Worm (Caenorhabditis elegans): ENCODE data around the gene hphd-1.
A peak's percentile ranks its signal among the peaks of the same experiment; 100 is the strongest.
"Not testable (repeated sequence)": the region's sequence is repeated elsewhere in the genome, so short reads cannot be mapped to it uniquely, and the experiment has no call there.

hphd-1 gene

DNA sequence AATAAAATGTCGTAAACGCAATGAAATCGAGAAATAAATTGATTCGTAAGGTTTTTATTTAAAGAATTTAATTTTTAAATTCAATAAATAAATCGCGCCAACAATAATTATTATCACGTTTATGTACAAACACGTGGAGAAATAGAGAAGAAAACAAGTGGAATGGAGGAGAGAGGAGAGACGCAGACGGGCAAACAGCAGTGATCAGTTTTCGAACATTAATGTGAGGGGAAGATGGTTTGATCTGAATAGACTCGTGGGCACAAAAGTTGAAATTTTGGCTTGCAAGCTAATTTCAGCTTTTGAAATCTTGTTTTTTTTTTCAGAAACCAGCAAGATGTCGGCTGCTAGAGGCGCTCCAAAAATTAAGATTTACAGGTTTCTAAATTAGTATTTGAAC lies at the start of gene hphd-1:
TSS of gene hphd-1 (minus strand) at position 323 of the 400 bp plus-strand sequence.
- TF ChIP-seq cog-1 (tag; optimal IDR thresholded peaks at IDR 0.05) (no peak), klf-2 (GFP tag; conservative IDR thresholded peaks at IDR 0.05) (no peak), T22C8.4 (GFP tag; IDR thresholded peaks at IDR 0.05) (no peak), ref-1 (GFP tag; conservative IDR thresholded peaks at IDR 0.05) (no peak), ztf-29 (GFP tag; IDR thresholded peaks at IDR 0.05) (no peak), ztf-23 (GFP tag; IDR thresholded peaks at IDR 0.05) (no peak), flt-1 (GFP tag; IDR thresholded peaks at IDR 0.05) (no peak)

DNA sequence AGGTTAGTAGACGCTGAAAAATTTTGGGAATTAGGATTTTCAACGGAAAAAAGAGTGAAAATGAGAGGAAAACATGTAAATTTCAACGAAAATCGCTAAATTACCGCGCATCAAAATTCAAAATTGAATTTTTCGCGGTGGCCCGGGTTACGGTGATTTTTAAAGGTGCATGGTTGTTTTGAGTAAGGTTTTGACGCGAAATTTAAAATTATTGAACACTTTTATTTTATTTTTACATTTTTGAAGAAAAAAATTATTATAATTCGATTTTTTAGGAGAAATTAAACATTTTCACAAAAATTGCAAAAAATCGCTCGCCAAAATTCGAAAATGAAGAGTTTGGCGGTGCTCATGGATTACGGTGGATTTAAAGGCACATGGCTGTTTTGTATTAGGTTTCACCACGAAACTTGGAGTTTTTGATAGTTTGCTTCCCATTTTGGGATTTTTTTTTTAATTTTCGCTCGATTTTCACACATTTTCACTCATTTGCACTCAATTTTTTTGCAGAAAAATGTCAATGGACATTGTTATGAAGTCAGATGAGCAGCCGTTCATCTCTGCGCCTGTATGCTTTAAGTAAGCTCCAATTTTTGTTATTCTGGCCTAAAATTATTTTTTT lies 47.2 kb upstream of the hphd-1 start, which contains the start of gene puf-6:
TSS of gene puf-6 (minus strand) at position 13 of the 622 bp plus-strand sequence.
- not testable (repeated sequence) for TF ChIP-seq ref-1 (GFP tag; conservative IDR thresholded peaks at IDR 0.05); T22C8.4 (GFP tag; IDR thresholded peaks at IDR 0.05); ztf-23 (GFP tag; IDR thresholded peaks at IDR 0.05)

DNA sequence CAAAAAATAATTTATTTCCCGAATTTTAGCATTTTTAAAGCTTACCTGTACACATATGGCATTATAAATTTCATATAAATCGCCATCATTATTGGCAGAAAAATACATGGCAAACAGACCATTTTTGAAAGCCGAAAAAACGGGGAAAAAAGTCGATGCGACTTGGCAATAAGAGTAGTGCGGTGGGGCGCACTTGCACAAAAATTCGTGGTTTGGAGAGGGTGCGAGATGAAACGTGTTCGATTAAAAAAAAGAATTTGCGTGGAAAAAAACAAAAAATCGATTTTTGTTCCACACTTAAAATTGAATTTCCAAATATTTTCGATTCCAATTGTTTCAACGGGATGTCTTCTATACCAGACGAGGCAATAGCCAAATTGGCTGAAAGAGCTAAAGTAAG lies 40.3 kb upstream of the hphd-1 start, which contains the start of gene F18A11.3:
TSS of gene F18A11.3 (minus strand) at position 125 of the 400 bp plus-strand sequence.
- no peak for TF ChIP-seq ref-1 (GFP tag; conservative IDR thresholded peaks at IDR 0.05)
- TF ChIP-seq ztf-29 (GFP tag; IDR thresholded peaks at IDR 0.05): 0 out of 2 replicates have a peak, but pooled peaks have one; percentile 48

DNA sequence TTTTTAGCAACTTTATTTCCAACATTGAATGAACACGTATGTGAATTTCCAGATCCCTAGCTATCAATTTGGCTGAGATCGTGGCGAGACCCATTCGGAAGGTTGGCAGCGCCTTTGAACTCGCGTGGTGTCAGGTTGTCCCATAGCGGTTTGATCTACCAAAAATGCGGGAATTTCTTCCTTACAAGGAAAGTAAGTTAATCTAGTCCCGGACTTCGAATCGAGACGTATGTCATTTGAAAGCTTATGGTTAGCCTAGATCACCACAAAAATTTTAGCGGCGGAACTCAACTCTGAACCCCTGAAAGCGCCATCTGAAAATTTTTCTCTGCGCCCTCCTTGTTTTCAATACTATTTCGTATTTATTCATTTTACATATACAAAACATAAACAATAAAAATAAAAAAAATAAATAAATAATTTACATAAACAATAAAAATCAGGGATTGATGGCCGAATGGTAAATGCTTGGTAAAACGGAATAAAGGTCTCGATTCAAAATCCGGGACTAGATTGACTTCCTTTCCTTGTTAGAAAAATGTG lies 35.3 kb upstream of the hphd-1 start, which contains the start of gene F18A11.2:
TSS of gene F18A11.2 (plus strand) at position 51 of the 543 bp plus-strand sequence.
- not testable (repeated sequence) for TF ChIP-seq T22C8.4 (GFP tag; IDR thresholded peaks at IDR 0.05); cog-1 (tag; optimal IDR thresholded peaks at IDR 0.05); ztf-23 (GFP tag; IDR thresholded peaks at IDR 0.05)

DNA sequence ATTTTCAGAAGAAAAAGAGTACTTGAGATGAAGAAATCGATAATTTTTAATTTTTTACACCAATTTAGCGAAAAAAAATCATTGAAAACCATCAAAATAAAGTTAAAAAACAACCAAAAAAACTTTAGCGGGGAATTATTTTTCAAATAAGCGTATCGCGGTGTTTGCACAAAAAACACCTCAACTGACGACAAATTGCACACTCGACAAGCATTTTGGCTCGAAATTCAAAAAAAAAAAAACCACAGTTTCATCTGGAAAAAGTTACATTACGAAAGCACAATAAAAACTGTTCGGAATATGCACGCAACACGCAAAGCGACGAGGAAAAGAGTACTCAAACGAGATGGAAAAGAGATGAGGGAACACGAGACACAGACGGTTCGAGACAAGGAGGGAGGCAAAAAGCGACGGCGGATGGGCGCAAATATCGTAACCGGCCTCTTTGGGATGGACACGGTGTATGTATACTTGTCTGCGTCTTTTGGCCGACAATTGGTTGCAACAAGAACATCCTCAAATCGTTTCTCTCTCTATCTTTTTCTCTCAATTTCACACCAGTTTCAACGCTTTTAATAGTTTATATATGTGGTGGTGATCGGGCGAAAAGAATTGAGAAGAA lies 34.3 kb upstream of the hphd-1 start:
- peak; percentile 35 for TF ChIP-seq cog-1 (tag; optimal IDR thresholded peaks at IDR 0.05)
- no peak for TF ChIP-seq ztf-23 (GFP tag; IDR thresholded peaks at IDR 0.05)

DNA sequence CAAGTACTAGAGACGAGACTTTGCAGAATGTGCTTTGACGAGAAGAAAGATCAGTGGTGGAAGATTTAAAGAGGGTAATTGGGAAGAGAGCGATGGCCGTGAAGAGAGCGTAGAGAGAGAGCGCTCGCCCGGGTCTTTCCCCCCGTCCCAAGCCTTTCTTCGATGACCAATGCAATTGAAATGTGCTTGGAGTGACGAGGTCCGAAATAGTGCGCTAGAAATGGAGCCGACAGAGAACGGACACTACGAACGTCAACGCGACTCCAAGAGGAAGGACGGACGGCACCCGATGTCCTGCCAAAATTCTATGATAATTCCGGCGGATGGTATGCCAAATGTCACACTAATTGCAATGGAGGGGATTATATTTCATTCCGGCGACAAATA lies 33.7 kb upstream of the hphd-1 start:
- TF ChIP-seq cog-1 (tag; optimal IDR thresholded peaks at IDR 0.05) (no peak), flt-1 (GFP tag; IDR thresholded peaks at IDR 0.05) (no peak), tab-1 (GFP tag; IDR thresholded peaks at IDR 0.05) (no peak; the same call in 1 of the 2 replicates), ref-1 (GFP tag; conservative IDR thresholded peaks at IDR 0.05) (no peak), med-1 (GFP tag; optimal IDR thresholded peaks at IDR 0.05; ENCODE audit: insufficient read depth) (no peak), T22C8.4 (GFP tag; IDR thresholded peaks at IDR 0.05) (no peak), klf-2 (GFP tag; conservative IDR thresholded peaks at IDR 0.05) (no peak), ztf-23 (GFP tag; IDR thresholded peaks at IDR 0.05) (no peak), ztf-29 (GFP tag; IDR thresholded peaks at IDR 0.05) (no peak)

DNA sequence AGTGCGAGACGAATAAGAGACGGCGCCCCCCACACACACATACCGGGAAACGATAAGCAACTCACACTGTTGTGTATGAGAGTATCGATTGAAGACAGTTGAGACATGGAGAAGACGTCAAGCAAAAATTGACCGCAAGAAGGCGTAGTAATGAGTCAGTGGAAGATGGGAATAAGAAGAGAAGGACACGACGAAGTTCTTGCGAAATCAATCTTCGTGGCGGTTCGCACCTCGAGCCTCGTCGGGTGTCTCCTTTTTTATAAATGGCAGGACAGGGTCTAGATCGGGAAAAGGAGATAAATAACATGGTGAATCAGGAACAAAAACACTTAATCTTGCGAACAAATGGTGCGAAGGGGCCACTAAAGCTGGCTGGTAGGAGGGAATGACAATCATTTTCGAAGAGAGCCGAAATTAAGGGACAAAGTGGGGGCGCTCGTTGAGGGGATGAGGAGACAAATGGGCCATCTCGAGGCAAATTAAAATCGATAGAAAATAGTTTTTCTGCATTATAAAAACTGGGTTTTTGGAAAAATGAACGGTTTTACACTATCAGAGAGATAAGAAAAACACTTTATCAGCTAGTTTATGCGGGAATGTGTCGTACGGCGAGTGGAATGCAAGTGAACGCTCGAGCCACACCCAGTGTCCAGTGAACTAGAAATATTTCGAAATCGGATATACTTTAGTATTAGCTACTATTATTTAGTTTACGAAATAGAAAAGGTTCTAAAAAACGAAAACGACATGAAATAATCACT lies 33.1 kb upstream of the hphd-1 start:
- TF ChIP-seq tab-1 (GFP tag; IDR thresholded peaks at IDR 0.05) (no peak), ztf-23 (GFP tag; IDR thresholded peaks at IDR 0.05) (no peak), ref-1 (GFP tag; conservative IDR thresholded peaks at IDR 0.05) (no peak), T22C8.4 (GFP tag; IDR thresholded peaks at IDR 0.05) (no peak), cog-1 (tag; optimal IDR thresholded peaks at IDR 0.05) (no peak), klf-2 (GFP tag; conservative IDR thresholded peaks at IDR 0.05) (no peak), med-1 (GFP tag; optimal IDR thresholded peaks at IDR 0.05; ENCODE audit: insufficient read depth) (no peak), flt-1 (GFP tag; IDR thresholded peaks at IDR 0.05) (no peak), ztf-29 (GFP tag; IDR thresholded peaks at IDR 0.05) (no peak)

DNA sequence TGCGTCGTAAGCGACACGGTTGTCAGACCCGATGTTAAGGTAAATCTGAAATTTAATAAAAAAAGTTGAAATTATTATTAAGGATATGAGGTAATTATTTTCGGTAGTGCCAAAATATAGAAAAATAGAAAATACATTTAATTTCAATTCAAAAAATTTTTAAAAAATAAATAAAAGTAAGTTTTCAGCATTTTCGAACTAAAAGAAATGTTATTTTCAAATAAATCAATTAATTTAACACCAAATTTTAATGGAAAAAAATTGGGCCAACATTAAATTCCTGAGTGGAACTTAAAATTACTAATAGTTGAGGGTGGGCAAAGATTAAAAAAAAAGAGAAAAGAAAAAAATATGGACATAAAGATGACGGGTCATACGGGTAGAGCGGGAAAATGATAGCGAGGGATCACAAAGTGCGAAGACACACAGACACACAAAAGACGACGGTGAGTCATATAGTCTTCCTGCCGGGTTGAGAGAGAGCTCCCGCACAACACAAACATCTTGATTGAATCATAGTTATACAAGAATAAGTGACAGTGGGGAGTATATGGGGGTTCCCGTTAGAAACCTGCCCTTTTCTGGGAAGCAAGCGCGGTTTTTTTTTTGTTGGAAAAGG lies 29.5 kb upstream of the hphd-1 start, which contains the start of gene max-2:
TSS of gene max-2 (minus strand) at position 51 of the 619 bp plus-strand sequence.
- TF ChIP-seq klf-2 (GFP tag; conservative IDR thresholded peaks at IDR 0.05) (no peak), flt-1 (GFP tag; IDR thresholded peaks at IDR 0.05) (no peak), ztf-23 (GFP tag; IDR thresholded peaks at IDR 0.05) (no peak), ztf-29 (GFP tag; IDR thresholded peaks at IDR 0.05) (no peak), tab-1 (GFP tag; IDR thresholded peaks at IDR 0.05) (no peak), ref-1 (GFP tag; conservative IDR thresholded peaks at IDR 0.05) (no peak), T22C8.4 (GFP tag; IDR thresholded peaks at IDR 0.05) (no peak), cog-1 (tag; optimal IDR thresholded peaks at IDR 0.05) (no peak), med-1 (GFP tag; optimal IDR thresholded peaks at IDR 0.05; ENCODE audit: insufficient read depth) (no peak)

DNA sequence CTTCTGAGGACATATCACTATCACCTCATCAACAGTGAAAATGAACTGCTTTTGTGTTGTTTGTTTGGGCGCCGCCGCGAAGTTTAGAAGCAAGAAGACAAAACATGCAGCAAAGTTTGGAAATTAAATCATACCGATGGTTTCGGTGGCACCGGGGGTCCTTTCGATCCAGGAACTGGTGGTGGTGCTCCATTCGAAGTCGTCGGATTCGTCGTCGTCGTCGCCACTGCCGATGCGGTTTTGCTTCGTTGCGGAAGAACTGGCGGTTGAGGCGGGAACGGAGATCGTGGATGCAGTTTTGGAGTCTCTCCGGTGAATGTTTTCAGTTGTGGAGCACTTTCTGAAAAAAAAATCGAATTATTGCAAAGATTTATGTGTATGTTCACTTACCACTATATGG lies 27.1 kb upstream of the hphd-1 start:
- TF ChIP-seq cog-1 (tag; optimal IDR thresholded peaks at IDR 0.05): no peak
- no peak for TF ChIP-seq ref-1 (GFP tag; conservative IDR thresholded peaks at IDR 0.05)
- TF ChIP-seq ztf-23 (GFP tag; IDR thresholded peaks at IDR 0.05): no peak
- TF ChIP-seq ztf-29 (GFP tag; IDR thresholded peaks at IDR 0.05): no peak
- TF ChIP-seq T22C8.4 (GFP tag; IDR thresholded peaks at IDR 0.05): no peak
- no peak for TF ChIP-seq flt-1 (GFP tag; IDR thresholded peaks at IDR 0.05)
- no peak for TF ChIP-seq klf-2 (GFP tag; conservative IDR thresholded peaks at IDR 0.05)
- no peak for TF ChIP-seq tab-1 (GFP tag; IDR thresholded peaks at IDR 0.05)
- no peak for TF ChIP-seq med-1 (GFP tag; optimal IDR thresholded peaks at IDR 0.05; ENCODE audit: insufficient read depth)
